Fruit fly (Drosophila melanogaster): ENCODE measurements around the gene CG33189.

dm6 chr3R:8787538-8788282 lies 7.1 kb upstream of the CG33189 start:
- TF ChIP-seq CG18619 (GFP tag; optimal IDR thresholded peaks at IDR 0.05): no peak
- TF ChIP-seq CG6654 (GFP tag; optimal IDR thresholded peaks at IDR 0.05): no peak
- TF ChIP-seq CG18262 (tag; optimal IDR thresholded peaks at IDR 0.05): peak; percentile 25
- TF ChIP-seq gcm (GFP tag; optimal IDR thresholded peaks at IDR 0.05): no peak
- TF ChIP-seq CG17802 (tag; optimal IDR thresholded peaks at IDR 0.05): no peak
- no peak for TF ChIP-seq Meics (GFP tag; optimal IDR thresholded peaks at IDR 0.05)
- no peak for TF ChIP-seq Sox102F (GFP tag; optimal IDR thresholded peaks at IDR 0.05)
- no peak for TF ChIP-seq CG18011 (GFP tag; optimal IDR thresholded peaks at IDR 0.05)
- no peak for TF ChIP-seq slp2 (GFP tag; optimal IDR thresholded peaks at IDR 0.05)

Data from whole organism, embryonic.